Worm (Caenorhabditis elegans): ENCODE data around the gene Y110A2AL.2.

The Y110A2AL.2 gene

DNA sequence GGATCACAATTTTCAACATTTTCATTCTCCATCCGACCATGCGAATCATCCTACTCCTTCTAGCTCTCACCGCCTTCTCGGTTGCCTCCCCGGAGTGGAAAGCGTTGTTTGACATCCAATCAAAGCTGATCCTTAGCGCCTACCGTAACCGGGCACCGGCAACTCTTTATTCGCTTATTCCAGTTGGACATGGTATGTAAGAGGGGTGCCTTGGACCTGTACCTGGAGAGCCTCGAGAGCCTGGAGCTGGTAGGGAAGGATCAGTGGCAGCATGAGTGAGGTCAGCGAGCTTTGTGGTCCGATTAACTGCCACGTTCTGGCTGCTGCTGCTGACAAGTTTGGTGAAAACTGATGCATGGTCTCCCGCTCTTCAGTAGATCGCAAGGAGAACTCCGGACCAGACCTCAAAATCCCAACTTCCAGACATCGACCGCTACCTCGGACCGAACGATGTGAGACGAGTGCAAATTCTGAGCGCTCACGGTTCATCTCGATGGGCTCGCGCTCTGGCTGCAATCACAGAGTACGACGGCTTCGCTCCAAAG is 39.9 kb upstream of the Y110A2AL.2 start, which contains the start of gene K12H6.8 (continued):
- TF ChIP-seq ztf-7 (tag; optimal IDR thresholded peaks at IDR 0.05), result no peak

DNA sequence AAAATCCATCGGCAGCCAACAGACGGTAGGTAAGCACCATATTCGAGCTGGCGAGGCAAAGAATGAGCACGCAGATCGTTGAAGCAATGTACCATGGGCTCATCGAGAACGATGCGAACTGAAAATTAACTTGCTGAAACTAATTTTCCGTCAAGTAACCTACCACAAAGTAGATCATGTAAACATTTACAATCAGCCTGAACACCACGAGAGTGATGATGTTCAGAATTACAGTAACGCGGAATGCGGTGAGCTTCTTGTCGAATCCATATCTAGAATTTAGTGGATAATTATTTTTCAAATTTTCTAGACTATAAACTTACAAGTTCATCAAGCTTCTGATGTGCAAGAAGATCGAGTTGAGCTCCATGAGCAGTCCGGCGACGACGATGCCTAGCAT is 38.3 kb upstream of the Y110A2AL.2 start:
- peak; percentile 26 for TF ChIP-seq aha-1 (tag)
- TF ChIP-seq zag-1 (tag; optimal IDR thresholded peaks at IDR 0.05), result no peak
- TF ChIP-seq unc-62 (GFP tag; optimal IDR thresholded peaks at IDR 0.05 in 1 of 2), result peak in 1 of 2 experiments; percentile 92
- no peak for TF ChIP-seq unc-62 (tag; optimal IDR thresholded peaks at IDR 0.05)
- no peak for TF ChIP-seq Y48G9A.11 (GFP tag; IDR thresholded peaks at IDR 0.05)

DNA sequence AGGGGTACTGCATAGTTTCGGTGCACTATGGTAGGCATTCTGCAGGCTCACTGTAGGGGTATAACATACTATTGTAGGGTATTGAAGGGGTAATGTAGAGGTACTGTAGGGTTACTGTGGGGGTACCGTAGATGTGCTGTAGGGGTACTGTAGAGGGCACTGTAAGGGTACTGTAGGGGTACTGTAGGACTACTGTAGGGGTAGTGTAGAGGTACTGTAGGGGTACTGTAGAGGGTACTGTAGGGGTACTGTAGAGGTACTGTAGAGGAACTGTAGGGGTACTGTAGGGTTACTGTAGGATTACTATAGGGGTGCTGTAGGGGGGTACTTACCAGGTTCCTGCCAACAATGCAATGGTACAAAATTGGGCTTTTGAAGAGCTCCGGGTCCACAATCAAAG is 37.7 kb upstream of the Y110A2AL.2 start:
- TF ChIP-seq unc-62 (GFP tag; optimal IDR thresholded peaks at IDR 0.05 in 1 of 2) (no peak), unc-62 (tag; optimal IDR thresholded peaks at IDR 0.05) (no peak), F44E2.7 (GFP tag; IDR thresholded peaks at IDR 0.05) (0 out of 2 replicates have a peak, but pooled peaks have one; percentile 53), arid-1 (GFP tag; conservative IDR thresholded peaks at IDR 0.05) (0 out of 2 replicates have a peak, but pooled peaks have one; percentile 19), nhr-102 (tag; optimal IDR thresholded peaks at IDR 0.05) (no peak), dmd-8 (GFP tag; IDR thresholded peaks at IDR 0.05) (0 out of 2 replicates have a peak, but pooled peaks have one; percentile 21), ceh-28 (tag; optimal IDR thresholded peaks at IDR 0.05) (no peak), nhr-41 (GFP tag; IDR thresholded peaks at IDR 0.05) (no peak), ama-1 (optimal IDR thresholded peaks at IDR 0.05) (no peak), spr-1 (tag; optimal IDR thresholded peaks at IDR 0.05) (no peak), mdt-29 (GFP tag; IDR thresholded peaks at IDR 0.05) (no peak), snpc-1.2 (GFP tag; IDR thresholded peaks at IDR 0.05) (peak; percentile 40; the same call in 1 of the 2 replicates), lim-7 (GFP tag; IDR thresholded peaks at IDR 0.05) (peak; percentile 35; the same call in 1 of the 2 replicates), set-16 (GFP tag; IDR thresholded peaks at IDR 0.05) (no peak), madf-9 (GFP tag; conservative IDR thresholded peaks at IDR 0.05) (no peak), hmg-1.1 (GFP tag; IDR thresholded peaks at IDR 0.05) (no peak), nhr-77 (tag; optimal IDR thresholded peaks at IDR 0.05) (no peak)

DNA sequence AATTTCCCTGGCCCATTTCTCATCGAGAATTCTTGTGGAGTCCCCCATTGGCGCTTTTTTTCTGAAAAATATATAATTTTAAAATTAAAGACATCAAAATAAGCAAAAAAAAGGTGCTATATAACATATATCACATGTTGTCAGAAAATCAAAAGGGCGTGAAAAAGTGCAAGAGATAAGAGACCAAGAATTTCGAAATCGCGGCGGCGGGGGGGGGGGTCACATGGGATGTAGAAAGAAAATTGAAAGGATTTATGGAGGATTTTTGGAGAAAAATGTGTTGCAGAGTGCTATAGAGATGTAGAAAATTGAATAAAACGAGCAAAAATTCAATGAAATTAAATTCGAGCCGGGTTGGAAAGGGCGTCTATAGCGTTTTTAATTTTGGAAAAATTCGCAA is 36.6 kb upstream of the Y110A2AL.2 start, which contains the start of gene K12H6.6:
Gene K12H6.6, minus strand, starts transcription at position 61 of the 400 bp plus-strand sequence.
- TF ChIP-seq attf-4 (tag; optimal IDR thresholded peaks at IDR 0.05) (no peak), dve-1 (tag; optimal IDR thresholded peaks at IDR 0.05; ENCODE audit: insufficient read depth) (peak; percentile 11), snpc-4 (tag; optimal IDR thresholded peaks at IDR 0.05) (no peak), ces-1 (GFP tag; optimal IDR thresholded peaks at IDR 0.05) (no peak), D1046.2 (GFP tag; IDR thresholded peaks at IDR 0.05) (no peak), lin-29 (GFP tag; IDR thresholded peaks at IDR 0.05) (no peak), dmd-6 (GFP tag; IDR thresholded peaks at IDR 0.05) (0 out of 2 replicates have a peak, but pooled peaks have one; percentile 19), ceh-82 (tag; optimal IDR thresholded peaks at IDR 0.05) (no peak), fkh-10 (GFP tag; optimal IDR thresholded peaks at IDR 0.05) (no peak), skn-1 (tag; optimal IDR thresholded peaks at IDR 0.05) (no peak), lsy-2 (tag; optimal IDR thresholded peaks at IDR 0.05) (peak in 1 of 2 experiments; percentile 24), aly-2 (tag; optimal IDR thresholded peaks at IDR 0.05) (no peak), ZK337.2 (GFP tag; IDR thresholded peaks at IDR 0.05) (no peak), hlh-11 (tag; optimal IDR thresholded peaks at IDR 0.05) (peak; percentile 29), vab-7 (GFP tag; IDR thresholded peaks at IDR 0.05) (no peak), lin-15B (tag; optimal IDR thresholded peaks at IDR 0.05) (no peak), lin-38 (GFP tag; IDR thresholded peaks at IDR 0.05) (no peak), hlh-30 (tag; optimal IDR thresholded peaks at IDR 0.05; ENCODE audit: insufficient read depth) (peak; percentile 81), daf-16 (GFP tag; optimal IDR thresholded peaks at IDR 0.05) (no peak), daf-16 (tag; optimal IDR thresholded peaks at IDR 0.05) (peak; percentile 2), mep-1 (tag; optimal IDR thresholded peaks at IDR 0.05) (no peak), aha-1 (tag) (peak; percentile 65), ZK546.5 (tag; optimal IDR thresholded peaks at IDR 0.05) (no peak), mdt-29 (GFP tag; IDR thresholded peaks at IDR 0.05) (no peak), ceh-20 (GFP tag; IDR thresholded peaks at IDR 0.05) (no peak), unc-39 (tag; optimal IDR thresholded peaks at IDR 0.05) (no peak), Y48G9A.11 (GFP tag; IDR thresholded peaks at IDR 0.05) (no peak), nhr-28 (tag; optimal IDR thresholded peaks at IDR 0.05) (peak; percentile 17), tra-1 (GFP tag; IDR thresholded peaks at IDR 0.05) (no peak), lin-13 (GFP tag; optimal IDR thresholded peaks at IDR 0.05) (no peak)

Measured in whole organism, L4 larva.